Worm (Caenorhabditis elegans): ENCODE measurements around the gene H11L12.1.

The H11L12.1 gene

ce11 chrX:17711598-17711997 lies at the start of gene H11L12.1:
Gene H11L12.1 (minus strand): TSS chrX:17711698.
- TF ChIP-seq lin-39 (tag; optimal IDR thresholded peaks at IDR 0.05) (no peak), nhr-23 (tag; optimal IDR thresholded peaks at IDR 0.05) (no peak), sma-9 (GFP tag; optimal IDR thresholded peaks at IDR 0.05) (no peak), sma-9 (tag; optimal IDR thresholded peaks at IDR 0.05) (no peak), lin-13 (GFP tag; optimal IDR thresholded peaks at IDR 0.05) (no peak), peb-1 (tag; optimal IDR thresholded peaks at IDR 0.05) (no peak), gmeb-1 (tag; optimal IDR thresholded peaks at IDR 0.05) (no peak), ceh-82 (tag; optimal IDR thresholded peaks at IDR 0.05) (no peak), mdl-1 (tag; optimal IDR thresholded peaks at IDR 0.05) (no peak), C34F6.9 (tag; optimal IDR thresholded peaks at IDR 0.05) (no peak), nhr-77 (tag; optimal IDR thresholded peaks at IDR 0.05) (no peak), R02D3.7 (tag; optimal IDR thresholded peaks at IDR 0.05) (no peak)

ce11 chrX:17714342-17715011 lies 3.0 kb upstream of the H11L12.1 start, which contains the start of gene cTel55X.1:
Gene cTel55X.1 (plus strand): TSS chrX:17714961.
- TF ChIP-seq gmeb-1 (tag; optimal IDR thresholded peaks at IDR 0.05) (no peak), nhr-129 (tag; optimal IDR thresholded peaks at IDR 0.05) (peak; percentile 29), alr-1 (tag; optimal IDR thresholded peaks at IDR 0.05) (no peak), fos-1 (tag; optimal IDR thresholded peaks at IDR 0.05) (peak; percentile 29), ztf-1 (GFP tag; conservative IDR thresholded peaks at IDR 0.05) (no peak), unc-62 (GFP tag; optimal IDR thresholded peaks at IDR 0.05) (no peak)

- TF ChIP-seq nhr-21 (tag; optimal IDR thresholded peaks at IDR 0.05) (no peak), unc-55 (GFP tag; optimal IDR thresholded peaks at IDR 0.05) (no peak), gmeb-1 (tag; optimal IDR thresholded peaks at IDR 0.05) (no peak), crh-2 (tag; optimal IDR thresholded peaks at IDR 0.05) (peak; percentile 13), Y55F3AM.14 (GFP tag; optimal IDR thresholded peaks at IDR 0.05) (no peak), F13H6.1 (tag; optimal IDR thresholded peaks at IDR 0.05) (no peak), nhr-12 (tag; optimal IDR thresholded peaks at IDR 0.05) (no peak), elt-1 (tag; optimal IDR thresholded peaks at IDR 0.05) (no peak), ZK546.5 (tag; optimal IDR thresholded peaks at IDR 0.05) (no peak), nhr-129 (tag; optimal IDR thresholded peaks at IDR 0.05) (no peak), ztf-1 (GFP tag; conservative IDR thresholded peaks at IDR 0.05) (no peak), fos-1 (tag; optimal IDR thresholded peaks at IDR 0.05) (peak; percentile 11), nhr-237 (tag; optimal IDR thresholded peaks at IDR 0.05) (no peak), lin-11 (tag; optimal IDR thresholded peaks at IDR 0.05) (no peak), nhr-6 (tag; optimal IDR thresholded peaks at IDR 0.05) (no peak), blmp-1 (tag; optimal IDR thresholded peaks at IDR 0.05; ENCODE audit: insufficient read depth) (no peak)
Observed at ce11 chrX:17702602-17703001, 8.9 kb downstream of the H11L12.1 start.

ce11 chrX:17694669-17695282 lies 16.7 kb downstream of the H11L12.1 start, which contains the start of gene cgt-2:
Gene cgt-2 (plus strand): TSS chrX:17695232.
- TF ChIP-seq fos-1 (tag; optimal IDR thresholded peaks at IDR 0.05) (peak; percentile 77), mdl-1 (tag; optimal IDR thresholded peaks at IDR 0.05) (no peak), crh-2 (tag; optimal IDR thresholded peaks at IDR 0.05) (peak; percentile 20), skn-1 (tag; optimal IDR thresholded peaks at IDR 0.05) (peak; percentile 72)

- peak; percentile 2 for TF ChIP-seq elt-1 (tag; optimal IDR thresholded peaks at IDR 0.05)
- peak; percentile 81 for TF ChIP-seq blmp-1 (tag; optimal IDR thresholded peaks at IDR 0.05; ENCODE audit: insufficient read depth)
- TF ChIP-seq nhr-10 (tag; optimal IDR thresholded peaks at IDR 0.05) = no peak
Observed at ce11 chrX:17685959-17686358, 25.5 kb downstream of the H11L12.1 start.

- TF ChIP-seq mbf-1 (tag; optimal IDR thresholded peaks at IDR 0.05) = no peak
- TF ChIP-seq nhr-77 (tag; optimal IDR thresholded peaks at IDR 0.05) = no peak
- TF ChIP-seq skn-1 (tag; optimal IDR thresholded peaks at IDR 0.05) = no peak
- TF ChIP-seq unc-39 (tag; optimal IDR thresholded peaks at IDR 0.05) = no peak
- TF ChIP-seq dmd-4 (tag; optimal IDR thresholded peaks at IDR 0.05) = no peak
- TF ChIP-seq nhr-6 (tag; optimal IDR thresholded peaks at IDR 0.05) = no peak
- TF ChIP-seq unc-55 (GFP tag; optimal IDR thresholded peaks at IDR 0.05) = no peak
- no peak for TF ChIP-seq lin-11 (tag; optimal IDR thresholded peaks at IDR 0.05)
- TF ChIP-seq elt-1 (tag; optimal IDR thresholded peaks at IDR 0.05) = peak; percentile 97
- no peak for TF ChIP-seq snpc-4 (tag; optimal IDR thresholded peaks at IDR 0.05)
- peak; percentile 89 for TF ChIP-seq nhr-25 (tag; optimal IDR thresholded peaks at IDR 0.05)
- peak; percentile 74 for TF ChIP-seq sma-3 (GFP tag; optimal IDR thresholded peaks at IDR 0.05)
- no peak for TF ChIP-seq ZK546.5 (tag; optimal IDR thresholded peaks at IDR 0.05)
- TF ChIP-seq ama-1 (optimal IDR thresholded peaks at IDR 0.05) = no peak
- peak; percentile 33 for TF ChIP-seq sem-4 (tag; optimal IDR thresholded peaks at IDR 0.05)
- TF ChIP-seq nhr-129 (tag; optimal IDR thresholded peaks at IDR 0.05) = peak; percentile 85
- TF ChIP-seq ztf-1 (GFP tag; conservative IDR thresholded peaks at IDR 0.05) = no peak
- no peak for TF ChIP-seq mdl-1 (tag; optimal IDR thresholded peaks at IDR 0.05)
- no peak for TF ChIP-seq aly-2 (tag; optimal IDR thresholded peaks at IDR 0.05)
- peak; percentile 85 for TF ChIP-seq blmp-1 (tag; optimal IDR thresholded peaks at IDR 0.05; ENCODE audit: insufficient read depth)
- no peak for TF ChIP-seq ztf-11 (tag; optimal IDR thresholded peaks at IDR 0.05)
- TF ChIP-seq lin-13 (GFP tag; optimal IDR thresholded peaks at IDR 0.05) = no peak
Observed at ce11 chrX:17684767-17685166, 26.7 kb downstream of the H11L12.1 start, which contains the start of gene T23E7.6. Gene T23E7.6 (minus strand): TSS chrX:17684811.
